Worm (Caenorhabditis elegans): Measurements from ENCODE around the gene cyp-35A2.

ce11 chrV:7321915-7322314 lies 42.1 kb downstream of the cyp-35A2 start, which contains the start of gene F10G2.10:
- no peak for TF ChIP-seq lin-35 (GFP tag; optimal IDR thresholded peaks at IDR 0.05)
- no peak for TF ChIP-seq lin-13 (GFP tag; optimal IDR thresholded peaks at IDR 0.05)
- TF ChIP-seq nhr-76 (tag; optimal IDR thresholded peaks at IDR 0.05), result no peak
- TF ChIP-seq irx-1 (tag; optimal IDR thresholded peaks at IDR 0.05), result no peak
- no peak for TF ChIP-seq ces-1 (GFP tag; optimal IDR thresholded peaks at IDR 0.05)
- TF ChIP-seq mdl-1 (tag; optimal IDR thresholded peaks at IDR 0.05), result no peak
- TF ChIP-seq mef-2 (tag; optimal IDR thresholded peaks at IDR 0.05), result no peak
- no peak for TF ChIP-seq lsy-2 (tag; optimal IDR thresholded peaks at IDR 0.05)
- no peak for TF ChIP-seq fkh-4 (tag; optimal IDR thresholded peaks at IDR 0.05; ENCODE audit: borderline replicate concordance)
- TF ChIP-seq tlp-1 (tag; optimal IDR thresholded peaks at IDR 0.05), result no peak
- TF ChIP-seq lin-39 (tag; optimal IDR thresholded peaks at IDR 0.05), result no peak
- TF ChIP-seq zag-1 (tag; optimal IDR thresholded peaks at IDR 0.05), result no peak
- TF ChIP-seq jun-1 (tag; optimal IDR thresholded peaks at IDR 0.05), result no peak

Data from whole organism, L1 larva.